Fruit fly (Drosophila melanogaster) whole organism, embryonic: ENCODE data around the gene CG45100.

Source experiments
- Bdp1 ChIP-seq: fragments of 200-800 bp; sonication (Bioruptor generic); optimal IDR thresholded peaks from 3 replicates; lab custom pipeline; 2016; ENCODE audit warnings: missing biosample characterization, missing genetic modification characterization
- CG10543 ChIP-seq: fragments of 200-800 bp; sonication (Bioruptor generic); optimal IDR thresholded peaks from 3 replicates; lab custom pipeline; 2017; ENCODE audit warnings: missing biosample characterization, mild to moderate bottlenecking, missing genetic modification characterization, moderate library complexity
- CG11247 ChIP-seq: fragments of 200-800 bp; sonication (Bioruptor generic); IDR thresholded peaks from 2 replicates; pipeline ENCODE4 v1.3.6; 2022; ENCODE audit warnings: missing biosample characterization, missing genetic modification characterization
- CG11398 ChIP-seq: fragments of 200-800 bp; sonication (Bioruptor generic); optimal IDR thresholded peaks from 2 replicates; lab custom pipeline; 2016; ENCODE audit warnings: missing biosample characterization, missing genetic modification characterization
- CG12299 ChIP-seq: fragments of 200-800 bp; sonication (Bioruptor generic); optimal IDR thresholded peaks from 2 replicates; lab custom pipeline; 2018; ENCODE audit warnings: missing biosample characterization, mild to moderate bottlenecking, missing genetic modification characterization
- CG13424 ChIP-seq: fragments of 200-800 bp; sonication (Bioruptor generic); optimal IDR thresholded peaks from 2 replicates; lab custom pipeline; 2019; ENCODE audit warnings: missing biosample characterization, mild to moderate bottlenecking, missing genetic modification characterization, moderate library complexity
- CG14014 ChIP-seq: fragments of 200-800 bp; sonication (Bioruptor generic); IDR thresholded peaks from 2 replicates; pipeline ENCODE4 v1.3.6; 2022; ENCODE audit warnings: missing biosample characterization, missing genetic modification characterization
- CG1529 ChIP-seq: fragments of 200-800 bp; sonication (Bioruptor generic); optimal IDR thresholded peaks from 3 replicates; lab custom pipeline; 2018; ENCODE audit warnings: missing biosample characterization, missing genetic modification characterization
- CG18619 ChIP-seq: fragments of 200-800 bp; sonication (Bioruptor generic); optimal IDR thresholded peaks from 3 replicates; lab custom pipeline; 2017; ENCODE audit warnings: missing biosample characterization, mild to moderate bottlenecking, missing genetic modification characterization
- CG2199 ChIP-seq: fragments of 200-800 bp; sonication (Bioruptor generic); IDR thresholded peaks from 3 replicates; pipeline ENCODE4 v1.3.6; 2022; ENCODE audit warnings: missing biosample characterization, missing genetic modification characterization
- CG31441 ChIP-seq: fragments of 200-800 bp; sonication (Bioruptor generic); IDR thresholded peaks from 2 replicates; pipeline ENCODE4 v1.3.6; 2022; ENCODE audit warnings: missing biosample characterization, missing genetic modification characterization
- CG42726 ChIP-seq: fragments of 200-800 bp; sonication (Bioruptor generic); IDR thresholded peaks from 2 replicates; pipeline ENCODE4 v1.3.6; 2022; ENCODE audit warnings: missing biosample characterization, missing genetic modification characterization; ENCODE audit not compliant: partially characterized antibody
- CG4404 ChIP-seq: fragments of 200-800 bp; sonication (Bioruptor generic); IDR thresholded peaks from 2 replicates; pipeline ENCODE4 v1.3.6; 2022; ENCODE audit warnings: missing biosample characterization, missing genetic modification characterization
- CG6254 ChIP-seq: fragments of 200-800 bp; sonication (Bioruptor generic); optimal IDR thresholded peaks from 3 replicates; lab custom pipeline; 2017; ENCODE audit warnings: mild to moderate bottlenecking, missing biosample characterization, missing genetic modification reagents, missing genetic modification characterization
- CG7556 ChIP-seq: fragments of 200-800 bp; sonication (Bioruptor generic); optimal IDR thresholded peaks from 2 replicates; lab custom pipeline; 2017; ENCODE audit warnings: missing biosample characterization, mild to moderate bottlenecking, missing genetic modification characterization
- CG7786 ChIP-seq: fragments of 200-800 bp; sonication (Bioruptor generic); optimal IDR thresholded peaks from 2 replicates; lab custom pipeline; 2016; ENCODE audit warnings: missing biosample characterization, missing genetic modification characterization
- CG8089 ChIP-seq: fragments of 200-800 bp; sonication (Bioruptor generic); optimal IDR thresholded peaks from 3 replicates; lab custom pipeline; 2016; ENCODE audit warnings: missing biosample characterization, missing genetic modification characterization
- CG9797 ChIP-seq: fragments of 200-800 bp; sonication (Bioruptor generic); optimal IDR thresholded peaks from 3 replicates; lab custom pipeline; 2018; ENCODE audit warnings: missing biosample characterization, mild to moderate bottlenecking, missing genetic modification characterization
- Doc2 ChIP-seq: fragments of 200-800 bp; sonication (Bioruptor generic); IDR thresholded peaks from 2 replicates; pipeline ENCODE4 v1.3.6; 2022; ENCODE audit warnings: missing biosample characterization, missing genetic modification characterization
- Gsc ChIP-seq: fragments of 200-800 bp; sonication (Bioruptor generic); IDR thresholded peaks from 2 replicates; pipeline ENCODE4 v1.3.6; 2022; ENCODE audit warnings: missing biosample characterization, missing genetic modification characterization
- H2.0 ChIP-seq: fragments of 200-800 bp; sonication (Bioruptor generic); IDR thresholded peaks from 2 replicates; pipeline ENCODE4 v1.3.6; 2022; ENCODE audit warnings: missing biosample characterization, missing genetic modification characterization
- HLHmδ ChIP-seq: fragments of 200-800 bp; sonication (Bioruptor generic); optimal IDR thresholded peaks from 2 replicates; lab custom pipeline; 2018; ENCODE audit warnings: missing biosample characterization, mild to moderate bottlenecking, missing genetic modification characterization, moderate library complexity
- Hr39 ChIP-seq: fragments of >200 bp; optimal IDR thresholded peaks from 2 replicates; lab custom pipeline; 2017
- MTF-1 ChIP-seq: fragments of 200-800 bp; sonication (Bioruptor generic); optimal IDR thresholded peaks from 2 replicates; lab custom pipeline; 2018; ENCODE audit warnings: missing biosample characterization, mild to moderate bottlenecking, missing genetic modification characterization, borderline replicate concordance
- Oaz ChIP-seq: fragments of 200-800 bp; sonication (Bioruptor generic); IDR thresholded peaks from 2 replicates; pipeline ENCODE4 v1.3.6; 2022; ENCODE audit warnings: missing biosample characterization, missing genetic modification characterization
- Optix ChIP-seq: fragments of 200-800 bp; sonication (Bioruptor generic); IDR thresholded peaks from 3 replicates; pipeline ENCODE4 v1.3.6; 2022; ENCODE audit warnings: missing biosample characterization, missing genetic modification characterization
- PHDP ChIP-seq: fragments of 200-800 bp; sonication (Bioruptor generic); optimal IDR thresholded peaks from 3 replicates; lab custom pipeline; 2018; ENCODE audit warnings: missing biosample characterization, mild to moderate bottlenecking, missing genetic modification characterization, moderate library complexity
- Rfx ChIP-seq: fragments of 200-800 bp; sonication (Bioruptor generic); IDR thresholded peaks from 2 replicates; pipeline ENCODE4 v1.3.6; 2022; ENCODE audit warnings: missing biosample characterization, missing genetic modification characterization
- Ssrp ChIP-seq: fragments of 200-800 bp; sonication (Bioruptor generic); optimal IDR thresholded peaks from 2 replicates; lab custom pipeline; 2018; ENCODE audit warnings: missing biosample characterization, mild to moderate bottlenecking, missing genetic modification characterization, moderate library complexity
- Stat92E ChIP-seq, 3 experiments: fragments of >200 bp in 2 of 3; fragments of 200-800 bp in 1 of 3; sonication (Bioruptor generic) in 1 of 3; optimal IDR thresholded peaks; 2 replicates each; lab custom pipeline; 2017 to 2019; ENCODE audit warnings: missing biosample characterization in 3 of 3, missing genetic modification characterization in 3 of 3, mild to moderate bottlenecking in 1 of 3, moderate library complexity in 1 of 3
- TFAM ChIP-seq: fragments of 200-800 bp; sonication (Bioruptor generic); optimal IDR thresholded peaks from 2 replicates; lab custom pipeline; 2017; ENCODE audit warnings: missing biosample characterization, missing genetic modification characterization, inconsistent platforms
- ara ChIP-seq: fragments of 200-800 bp; sonication (Bioruptor generic); IDR thresholded peaks from 2 replicates; pipeline ENCODE4 v1.3.6; 2022; ENCODE audit warnings: missing biosample characterization, missing genetic modification characterization
- ase ChIP-seq: fragments of 200-800 bp; sonication (Bioruptor generic); IDR thresholded peaks from 3 replicates; pipeline ENCODE4 v1.3.6; 2022; ENCODE audit warnings: missing biosample characterization, missing genetic modification characterization
- caup ChIP-seq: fragments of 200-800 bp; sonication (Bioruptor generic); optimal IDR thresholded peaks from 3 replicates; lab custom pipeline; 2017; ENCODE audit warnings: missing biosample characterization, mild to moderate bottlenecking, missing genetic modification characterization, moderate library complexity; ENCODE audit not compliant: severe bottlenecking
- croc ChIP-seq: fragments of 200-800 bp; sonication (Bioruptor generic); conservative IDR thresholded peaks from 3 replicates; pipeline ENCODE4 v1.3.6; 2022; ENCODE audit warnings: missing biosample characterization, missing genetic modification characterization
- emc ChIP-seq: fragments of 200-800 bp; sonication (Bioruptor generic); optimal IDR thresholded peaks from 2 replicates; lab custom pipeline; 2016; ENCODE audit warnings: missing biosample characterization, missing genetic modification characterization
- ind ChIP-seq: fragments of 200-800 bp; sonication (Bioruptor generic); optimal IDR thresholded peaks from 3 replicates; lab custom pipeline; 2016; ENCODE audit warnings: missing biosample characterization, missing genetic modification characterization
- lilli ChIP-seq: fragments of 200-800 bp; sonication (Bioruptor generic); optimal IDR thresholded peaks from 3 replicates; lab custom pipeline; 2016; ENCODE audit warnings: missing biosample characterization, missing genetic modification characterization
- mld ChIP-seq: fragments of 200-800 bp; sonication (Bioruptor generic); IDR thresholded peaks from 3 replicates; pipeline ENCODE4 v1.3.6; 2022; ENCODE audit warnings: missing biosample characterization, missing genetic modification characterization; ENCODE audit not compliant: partially characterized antibody
- nau ChIP-seq: fragments of 200-800 bp; sonication (Bioruptor generic); optimal IDR thresholded peaks from 3 replicates; lab custom pipeline; 2017; ENCODE audit warnings: missing biosample characterization, mild to moderate bottlenecking, missing genetic modification characterization, missing genetic modification reagents
- nerfin-2 ChIP-seq: fragments of 200-800 bp; sonication (Bioruptor generic); IDR thresholded peaks from 2 replicates; pipeline ENCODE4 v1.3.6; 2022; ENCODE audit warnings: missing biosample characterization, missing genetic modification characterization; ENCODE audit not compliant: partially characterized antibody
- oc ChIP-seq: fragments of 200-800 bp; sonication (Bioruptor generic); optimal IDR thresholded peaks from 2 replicates; lab custom pipeline; 2018; ENCODE audit warnings: missing biosample characterization, mild to moderate bottlenecking, missing genetic modification characterization, moderate library complexity
- odd ChIP-seq: fragments of 200-800 bp; sonication (Bioruptor generic); optimal IDR thresholded peaks from 2 replicates; lab custom pipeline; 2017; ENCODE audit warnings: missing biosample characterization, mild to moderate bottlenecking, missing genetic modification characterization
- peb ChIP-seq: fragments of 200-800 bp; sonication (Bioruptor generic); IDR thresholded peaks from 2 replicates; pipeline ENCODE4 v1.3.6; 2022; ENCODE audit warnings: missing biosample characterization, missing genetic modification characterization
- sna ChIP-seq: fragments of 200-800 bp; sonication (Bioruptor generic); IDR thresholded peaks from 2 replicates; pipeline ENCODE4 v1.3.6; 2022; ENCODE audit warnings: missing biosample characterization, missing genetic modification characterization; ENCODE audit not compliant: partially characterized antibody
- so ChIP-seq: fragments of 200-800 bp; sonication (Bioruptor generic); IDR thresholded peaks from 3 replicates; pipeline ENCODE4 v1.3.6; 2022; ENCODE audit warnings: missing biosample characterization, missing genetic modification characterization
- tap ChIP-seq: fragments of 200-800 bp; optimal IDR thresholded peaks from 3 replicates; lab custom pipeline; 2019; ENCODE audit warnings: missing biosample characterization, mild to moderate bottlenecking, missing genetic modification characterization, moderate library complexity
- twi ChIP-seq: fragments of 200-800 bp; optimal IDR thresholded peaks from 2 replicates; lab custom pipeline; 2019; ENCODE audit warnings: missing biosample characterization, mild to moderate bottlenecking, missing genetic modification characterization, moderate library complexity
- unpg ChIP-seq: fragments of 200-800 bp; sonication (Bioruptor generic); optimal IDR thresholded peaks from 3 replicates; lab custom pipeline; 2018; ENCODE audit warnings: missing biosample characterization, mild to moderate bottlenecking, missing genetic modification characterization, moderate library complexity
- zfh1 ChIP-seq: fragments of 200-800 bp; sonication (Bioruptor generic); IDR thresholded peaks from 3 replicates; pipeline ENCODE4 v1.3.6; 2022; ENCODE audit warnings: missing biosample characterization, missing genetic modification characterization

CG45100 gene

dm6 chr3R:5470586-5471283 lies 3.7 kb downstream of the CG45100 start, which contains the start of the genes mRpL44 and Snr1 (continued):
- TF ChIP-seq nau: no peak
- no peak for TF ChIP-seq Gsc (GFP tag; lab: Robert Waterston, UW)
- no peak; the same call in 1 of the 2 replicates for TF ChIP-seq CG42726 (GFP tag; lab: Robert Waterston, UW)
- TF ChIP-seq CG6254 (GFP tag; lab: Kevin White, UChicago): no peak
- TF ChIP-seq CG7556: no peak
- no peak for TF ChIP-seq so (GFP tag; lab: Robert Waterston, UW)
- TF ChIP-seq twi (tag; lab: Kevin White, UChicago): peak; percentile 33
- no peak for TF ChIP-seq ase (GFP tag; lab: Robert Waterston, UW)
- no peak for TF ChIP-seq ara (GFP tag; lab: Robert Waterston, UW)
- TF ChIP-seq CG12299: no peak
- TF ChIP-seq CG7786 (GFP tag; lab: Kevin White, UChicago): no peak
- TF ChIP-seq Oaz (GFP tag; lab: Robert Waterston, UW): no peak
- no peak for TF ChIP-seq Hr39
- no peak; the same call in 1 of the 2 replicates for TF ChIP-seq CG31441 (GFP tag; lab: Robert Waterston, UW)
- TF ChIP-seq caup (GFP tag; lab: Kevin White, UChicago): peak; percentile 47
- TF ChIP-seq CG4404: no peak
- peak; percentile 14 for TF ChIP-seq Ssrp (tag; lab: Kevin White, UChicago)
- no peak for TF ChIP-seq PHDP (tag; lab: Kevin White, UChicago)
- TF ChIP-seq CG1529: no peak
- TF ChIP-seq CG8089 (GFP tag; lab: Kevin White, UChicago): no peak
- no peak for TF ChIP-seq CG2199 (GFP tag; lab: Robert Waterston, UW)
- 0 out of 2 replicates have a peak, but pooled peaks have one; percentile 13 for TF ChIP-seq sna (GFP tag; lab: Robert Waterston, UW)
- peak; percentile 44 for TF ChIP-seq CG18619
- TF ChIP-seq HLHmδ: no peak
- TF ChIP-seq tap (tag; lab: Kevin White, UChicago): no peak
- peak; percentile 68 for TF ChIP-seq CG13424 (tag; lab: Kevin White, UChicago)
- peak; percentile 82 for TF ChIP-seq CG10543 (GFP tag; lab: Kevin White, UChicago)
- TF ChIP-seq lilli (GFP tag; lab: Kevin White, UChicago): peak; percentile 24
- TF ChIP-seq Optix (GFP tag; lab: Robert Waterston, UW): no peak
- no peak for TF ChIP-seq CG9797 (GFP tag; lab: Kevin White, UChicago)
- no peak for TF ChIP-seq Bdp1 (GFP tag; lab: Kevin White, UChicago)
- no peak for TF ChIP-seq unpg (GFP tag; lab: Kevin White, UChicago)
- TF ChIP-seq H2.0 (GFP tag; lab: Robert Waterston, UW): no peak
- no peak for TF ChIP-seq oc (tag; lab: Kevin White, UChicago)
- TF ChIP-seq zfh1 (GFP tag; lab: Robert Waterston, UW): no peak; the same call in 2 of the 3 replicates
- TF ChIP-seq ind (GFP tag; lab: Kevin White, UChicago): peak; percentile 25
- peak; percentile 51; the same call in 1 of the 2 replicates for TF ChIP-seq Rfx (GFP tag; lab: Robert Waterston, UW)
- no peak for TF ChIP-seq Doc2 (GFP tag; lab: Robert Waterston, UW)
- no peak for TF ChIP-seq odd (GFP tag; lab: Kevin White, UChicago)
- TF ChIP-seq CG11398 (GFP tag; lab: Kevin White, UChicago): no peak
- TF ChIP-seq CG11247 (GFP tag; lab: Robert Waterston, UW): no peak
- no peak for TF ChIP-seq croc (GFP tag; lab: Robert Waterston, UW)
- no peak for TF ChIP-seq TFAM (GFP tag; lab: Kevin White, UChicago)
- no peak for TF ChIP-seq peb (GFP tag; lab: Robert Waterston, UW)
- TF ChIP-seq emc: no peak
- TF ChIP-seq mld (GFP tag; lab: Robert Waterston, UW): no peak
- no peak for TF ChIP-seq CG14014 (GFP tag; lab: Robert Waterston, UW)
- TF ChIP-seq Stat92E (GFP tag; optimal IDR thresholded peaks at IDR 0.05; lab: Kevin White, UChicago): no peak
- TF ChIP-seq MTF-1 (GFP tag; lab: Kevin White, UChicago): no peak
- TF ChIP-seq nerfin-2 (GFP tag; lab: Robert Waterston, UW): no peak
